Worm (Caenorhabditis elegans) whole organism, early embryonic: ENCODE data around the gene math-28.

Source experiments
- B0310.2 ChIP-seq: sonication (generic microtip); optimal IDR thresholded peaks from 2 replicates; lab custom pipeline; 2016; ENCODE audit warnings: mild to moderate bottlenecking, missing genetic modification characterization, missing compliant biosample characterization
- ama-1 ChIP-seq: fragments of 150-350 bp; optimal IDR thresholded peaks from 2 replicates; lab custom pipeline; 2014
- pes-1 ChIP-seq: fragments of 200-800 bp; sonication (Bioruptor generic); IDR thresholded peaks from 2 replicates; pipeline ENCODE4 v1.3.6; 2022; ENCODE audit warnings: missing genetic modification reagents, missing genetic modification characterization, missing compliant biosample characterization
- sea-1 ChIP-seq: fragments of 200-800 bp; sonication (Bioruptor generic); conservative IDR thresholded peaks from 2 replicates; pipeline ENCODE4 v1.3.6; 2022; ENCODE audit warnings: missing genetic modification characterization, missing compliant biosample characterization
- tbx-11 ChIP-seq: fragments of 200-800 bp; sonication (Bioruptor generic); IDR thresholded peaks from 2 replicates; pipeline ENCODE4 v1.3.6; 2022; ENCODE audit warnings: missing genetic modification characterization, missing compliant biosample characterization
- tbx-37 ChIP-seq: fragments of 200-800 bp; sonication (Bioruptor generic); conservative IDR thresholded peaks from 2 replicates; pipeline ENCODE4 v1.3.6; 2022; ENCODE audit warnings: missing genetic modification reagents, missing genetic modification characterization, missing compliant biosample characterization
- tra-4 ChIP-seq: sonication (generic microtip); optimal IDR thresholded peaks from 2 replicates; lab custom pipeline; 2017; ENCODE audit warnings: missing genetic modification characterization, missing compliant biosample characterization

DNA sequence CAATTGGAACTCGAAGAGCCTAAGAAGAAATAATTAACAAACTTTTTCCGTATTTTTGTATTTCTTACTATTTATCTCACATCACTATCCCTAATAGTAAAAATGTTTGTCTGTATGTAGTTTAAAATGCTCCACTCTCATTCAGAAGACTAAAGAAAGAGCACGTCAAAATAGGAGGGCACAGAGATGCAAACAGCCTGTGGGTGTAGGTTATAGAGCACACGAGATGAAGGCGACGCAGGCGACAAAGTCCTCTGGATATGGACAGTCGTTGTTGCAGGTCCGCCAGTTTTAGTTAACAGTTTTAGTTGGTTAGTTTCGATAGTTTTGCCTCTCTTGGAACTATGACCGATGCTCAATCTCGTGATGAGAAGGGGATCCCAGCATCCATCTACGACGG lies 31.2 kb upstream of the math-28 start, which contains the start of gene ceh-82:
- TF ChIP-seq ama-1 = no peak
- no peak for TF ChIP-seq B0310.2 (tag; lab: Kevin White, UChicago)
- TF ChIP-seq tra-4 = no peak
- no peak for TF ChIP-seq sea-1 (GFP tag; lab: Robert Waterston, UW)
- no peak for TF ChIP-seq tbx-11 (GFP tag; lab: Robert Waterston, UW)
- TF ChIP-seq tbx-37 = no peak
- TF ChIP-seq pes-1 = no peak
